Fruit fly (Drosophila melanogaster) whole organism, embryonic: Measurements from ENCODE around the gene NdufV3.

Source experiments
- CG15269 ChIP-seq: fragments of 200-800 bp; sonication (Bioruptor generic); optimal IDR thresholded peaks from 2 replicates; lab custom pipeline; 2018; ENCODE audit warnings: missing biosample characterization, mild to moderate bottlenecking, missing genetic modification characterization, moderate library complexity
- CG16815 ChIP-seq: fragments of 200-800 bp; sonication (Bioruptor generic); optimal IDR thresholded peaks from 3 replicates; lab custom pipeline; 2017; ENCODE audit warnings: missing biosample characterization, mild to moderate bottlenecking, missing genetic modification characterization
- CG2199 ChIP-seq: fragments of 200-800 bp; sonication (Bioruptor generic); IDR thresholded peaks from 3 replicates; pipeline ENCODE4 v1.3.6; 2022; ENCODE audit warnings: missing biosample characterization, missing genetic modification characterization
- CG8478 ChIP-seq: fragments of >200 bp; optimal IDR thresholded peaks from 2 replicates; lab custom pipeline; 2018
- CG9727 ChIP-seq: fragments of 200-800 bp; sonication (Bioruptor generic); optimal IDR thresholded peaks from 3 replicates; lab custom pipeline; 2017; ENCODE audit warnings: missing biosample characterization, mild to moderate bottlenecking, missing genetic modification characterization
- CG9797 ChIP-seq: fragments of 200-800 bp; sonication (Bioruptor generic); optimal IDR thresholded peaks from 3 replicates; lab custom pipeline; 2018; ENCODE audit warnings: missing biosample characterization, mild to moderate bottlenecking, missing genetic modification characterization
- CTCF ChIP-seq: fragments of 200-800 bp; sonication (Bioruptor generic); optimal IDR thresholded peaks from 2 replicates; lab custom pipeline; 2017; ENCODE audit warnings: missing biosample characterization, mild to moderate bottlenecking, missing genetic modification characterization, moderate library complexity
- Elba2 ChIP-seq: fragments of 200-800 bp; sonication (Bioruptor generic); optimal IDR thresholded peaks from 3 replicates; lab custom pipeline; 2016; ENCODE audit warnings: missing biosample characterization, missing genetic modification characterization
- Sox100B ChIP-seq: fragments of 200-800 bp; sonication (Bioruptor generic); optimal IDR thresholded peaks from 3 replicates; lab custom pipeline; 2018; ENCODE audit warnings: missing biosample characterization, mild to moderate bottlenecking, missing genetic modification characterization
- cg ChIP-seq: fragments of 200-800 bp; sonication (Bioruptor generic); optimal IDR thresholded peaks from 3 replicates; lab custom pipeline; 2019; ENCODE audit warnings: missing biosample characterization, mild to moderate bottlenecking, missing genetic modification characterization, moderate library complexity
- cwo ChIP-seq: fragments of 200-800 bp; sonication (Bioruptor generic); optimal IDR thresholded peaks from 3 replicates; lab custom pipeline; 2017; ENCODE audit warnings: missing biosample characterization, missing genetic modification characterization, mild to moderate bottlenecking, moderate library complexity, missing genetic modification reagents
- dmrt11E ChIP-seq: fragments of 200-800 bp; sonication (Bioruptor generic); optimal IDR thresholded peaks from 3 replicates; lab custom pipeline; 2018; ENCODE audit warnings: missing biosample characterization, mild to moderate bottlenecking, missing genetic modification characterization, moderate library complexity

DNA sequence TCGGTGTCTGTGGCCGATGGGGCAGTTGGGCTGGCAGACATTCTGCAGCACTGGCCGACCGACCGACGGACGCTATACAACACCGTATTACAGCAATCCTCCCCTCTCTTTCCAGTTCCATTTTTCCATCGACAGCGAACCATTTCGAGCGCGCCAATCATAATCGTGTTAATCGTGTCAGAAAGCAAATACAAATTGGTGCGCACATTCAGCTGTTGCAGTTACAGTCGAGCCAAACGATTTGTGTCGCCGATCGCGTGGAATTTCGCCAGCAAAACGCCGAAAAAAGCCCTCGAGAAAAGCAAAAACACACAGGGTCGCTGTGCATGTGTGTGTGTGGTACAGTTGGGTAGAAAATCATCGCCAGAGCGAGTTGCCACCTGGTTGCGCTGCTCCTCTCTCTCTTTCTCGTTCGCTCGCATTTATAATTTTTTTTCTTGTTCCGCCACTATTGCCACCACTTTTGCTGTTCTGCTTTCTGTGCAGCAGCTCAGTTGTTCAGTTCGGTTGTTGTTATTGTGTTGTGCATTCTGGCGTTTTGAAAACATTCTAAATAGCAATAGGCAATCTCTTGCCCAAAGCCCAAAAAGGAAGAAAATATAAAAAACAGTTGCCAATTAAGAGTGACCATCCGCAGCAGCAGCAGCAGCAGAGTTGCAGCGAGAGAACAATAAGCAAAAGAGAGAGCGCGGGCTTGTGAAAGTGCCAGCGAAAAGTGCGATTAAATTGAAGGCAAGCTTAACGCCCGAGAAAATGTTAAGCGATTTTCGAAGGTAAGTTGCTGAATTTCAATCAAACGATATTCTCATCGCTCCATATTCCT, 918 bp downstream of the NdufV3 start, which contains the start of gene CG1737:
- TF ChIP-seq CG2199 (GFP tag; lab: Robert Waterston, UW) (0 out of 3 replicates have a peak, but pooled peaks have one; percentile 21), cwo (GFP tag; lab: Kevin White, UChicago) (no peak), CG9727 (GFP tag; lab: Kevin White, UChicago) (no peak), CTCF (GFP tag; lab: Kevin White, UChicago) (no peak), CG9797 (GFP tag; lab: Kevin White, UChicago) (no peak), Sox100B (GFP tag; lab: Kevin White, UChicago) (no peak), CG15269 (no peak), Elba2 (GFP tag; lab: Kevin White, UChicago) (no peak), CG16815 (GFP tag; lab: Kevin White, UChicago) (no peak), cg (GFP tag; lab: Kevin White, UChicago) (peak; percentile 69), dmrt11E (tag; lab: Kevin White, UChicago) (no peak), CG8478 (lab: Kevin White, UChicago) (no peak)
